Worm (Caenorhabditis elegans): Measurements from ENCODE around the gene gab-1.

ce11 chrIII:12784854-12785253, 5.3 kb upstream of the gab-1 start, which contains the start of gene lgc-37:
- TF ChIP-seq ztf-11 (tag; optimal IDR thresholded peaks at IDR 0.05) (no peak), tbx-2 (tag; optimal IDR thresholded peaks at IDR 0.05) (no peak), nhr-77 (tag; optimal IDR thresholded peaks at IDR 0.05) (no peak), blmp-1 (tag; optimal IDR thresholded peaks at IDR 0.05) (no peak), nhr-84 (tag; optimal IDR thresholded peaks at IDR 0.05) (no peak), nhr-12 (tag; optimal IDR thresholded peaks at IDR 0.05) (no peak), ceh-82 (tag; optimal IDR thresholded peaks at IDR 0.05) (no peak), zag-1 (tag; optimal IDR thresholded peaks at IDR 0.05) (no peak)
